Fruit fly (Drosophila melanogaster): ENCODE measurements around the gene lmd.

dm6 chr3R:23042746-23043265 is 16.3 kb upstream of the lmd start:
- TF ChIP-seq usp (GFP tag; optimal IDR thresholded peaks at IDR 0.05), result no peak
- no peak for TF ChIP-seq dmrt93B (GFP tag; optimal IDR thresholded peaks at IDR 0.05)
- no peak for TF ChIP-seq Dif (GFP tag; optimal IDR thresholded peaks at IDR 0.05; ENCODE audit: partially characterized antibody)
- TF ChIP-seq tai (GFP tag; optimal IDR thresholded peaks at IDR 0.05), result no peak

All from whole organism, wandering third instar larva.